Fruit fly (Drosophila melanogaster) whole organism, embryonic: ENCODE data around the gene CG5810.

Experiments
- CG10267 ChIP-seq: fragments of 200-800 bp; sonication (Bioruptor generic); optimal IDR thresholded peaks from 2 replicates; lab custom pipeline; 2018; ENCODE audit warnings: missing biosample characterization, mild to moderate bottlenecking, missing genetic modification characterization, moderate library complexity
- CG11247 ChIP-seq: fragments of 200-800 bp; sonication (Bioruptor generic); IDR thresholded peaks from 2 replicates; pipeline ENCODE4 v1.3.6; 2022; ENCODE audit warnings: missing biosample characterization, missing genetic modification characterization
- CG12299 ChIP-seq: fragments of 200-800 bp; sonication (Bioruptor generic); optimal IDR thresholded peaks from 2 replicates; lab custom pipeline; 2018; ENCODE audit warnings: missing biosample characterization, mild to moderate bottlenecking, missing genetic modification characterization
- CG1233 ChIP-seq: fragments of 200-800 bp; sonication (Bioruptor generic); optimal IDR thresholded peaks from 4 replicates; lab custom pipeline; 2018; ENCODE audit warnings: missing biosample characterization, mild to moderate bottlenecking, missing genetic modification characterization
- CG13424 ChIP-seq: fragments of 200-800 bp; sonication (Bioruptor generic); optimal IDR thresholded peaks from 2 replicates; lab custom pipeline; 2019; ENCODE audit warnings: missing biosample characterization, mild to moderate bottlenecking, missing genetic modification characterization, moderate library complexity
- CG14014 ChIP-seq: fragments of 200-800 bp; sonication (Bioruptor generic); IDR thresholded peaks from 2 replicates; pipeline ENCODE4 v1.3.6; 2022; ENCODE audit warnings: missing biosample characterization, missing genetic modification characterization
- CG14710 ChIP-seq: fragments of 200-800 bp; sonication (Bioruptor generic); optimal IDR thresholded peaks from 3 replicates; lab custom pipeline; 2019; ENCODE audit warnings: missing biosample characterization, mild to moderate bottlenecking, missing genetic modification characterization, moderate library complexity
- CG1529 ChIP-seq: fragments of 200-800 bp; sonication (Bioruptor generic); optimal IDR thresholded peaks from 3 replicates; lab custom pipeline; 2018; ENCODE audit warnings: missing biosample characterization, missing genetic modification characterization
- CG15479 ChIP-seq: fragments of 200-800 bp; sonication (Bioruptor generic); optimal IDR thresholded peaks from 3 replicates; lab custom pipeline; 2019; ENCODE audit warnings: missing biosample characterization, mild to moderate bottlenecking, missing genetic modification characterization, moderate library complexity
- CG17359 ChIP-seq: fragments of 200-800 bp; sonication (Bioruptor generic); optimal IDR thresholded peaks from 3 replicates; lab custom pipeline; 2018; ENCODE audit warnings: missing biosample characterization, mild to moderate bottlenecking, missing genetic modification characterization, moderate library complexity
- CG17912 ChIP-seq: fragments of 200-800 bp; sonication (Bioruptor generic); optimal IDR thresholded peaks from 2 replicates; lab custom pipeline; 2018; ENCODE audit warnings: missing biosample characterization, mild to moderate bottlenecking, missing genetic modification characterization
- CG2678 ChIP-seq: fragments of 200-800 bp; sonication (Bioruptor generic); optimal IDR thresholded peaks from 3 replicates; lab custom pipeline; 2019; ENCODE audit warnings: missing biosample characterization, mild to moderate bottlenecking, missing genetic modification characterization, moderate library complexity
- CG33557 ChIP-seq: fragments of 200-800 bp; sonication (Bioruptor generic); optimal IDR thresholded peaks from 2 replicates; lab custom pipeline; 2019; ENCODE audit warnings: missing biosample characterization, mild to moderate bottlenecking, missing genetic modification characterization, moderate library complexity
- CG34376 ChIP-seq: fragments of 200-800 bp; sonication (Bioruptor generic); optimal IDR thresholded peaks from 2 replicates; lab custom pipeline; 2018; ENCODE audit warnings: missing biosample characterization, mild to moderate bottlenecking, missing genetic modification characterization
- CG5245 ChIP-seq: fragments of 200-800 bp; sonication (Bioruptor generic); optimal IDR thresholded peaks from 3 replicates; lab custom pipeline; 2016; ENCODE audit warnings: missing biosample characterization, missing genetic modification characterization
- CG6854 ChIP-seq: fragments of 200-800 bp; sonication (Bioruptor generic); optimal IDR thresholded peaks from 3 replicates; lab custom pipeline; 2017; ENCODE audit warnings: missing biosample characterization, mild to moderate bottlenecking, missing genetic modification characterization
- CG8290 ChIP-seq, 3 experiments: fragments of 200-800 bp; sonication (Bioruptor generic); optimal IDR thresholded peaks; 2 replicates each; lab custom pipeline; 2016 to 2019; ENCODE audit warnings: missing biosample characterization in 3 of 3, missing genetic modification characterization in 3 of 3, mild to moderate bottlenecking in 2 of 3, moderate library complexity in 1 of 3
- CG8388 ChIP-seq: fragments of 200-800 bp; sonication (Bioruptor generic); optimal IDR thresholded peaks from 2 replicates; lab custom pipeline; 2019; ENCODE audit warnings: missing biosample characterization, mild to moderate bottlenecking, missing genetic modification characterization, moderate library complexity
- CG8944 ChIP-seq: fragments of 200-800 bp; sonication (Bioruptor generic); optimal IDR thresholded peaks from 3 replicates; lab custom pipeline; 2016; ENCODE audit warnings: missing biosample characterization, missing genetic modification characterization
- CrebB ChIP-seq: fragments of 200-800 bp; sonication (Bioruptor generic); optimal IDR thresholded peaks from 3 replicates; lab custom pipeline; 2018; ENCODE audit warnings: missing biosample characterization, mild to moderate bottlenecking, missing genetic modification characterization
- Dfd ChIP-seq, 2 experiments: fragments of >200 bp; optimal IDR thresholded peaks; 2 replicates each; lab custom pipeline; 2017; ENCODE audit warnings: missing biosample characterization in 2 of 2, missing genetic modification characterization in 2 of 2
- Fer1 ChIP-seq: fragments of 200-800 bp; sonication (Bioruptor generic); optimal IDR thresholded peaks from 2 replicates; lab custom pipeline; 2017; ENCODE audit warnings: missing biosample characterization, mild to moderate bottlenecking, missing genetic modification characterization
- Gsc ChIP-seq: fragments of 200-800 bp; sonication (Bioruptor generic); IDR thresholded peaks from 2 replicates; pipeline ENCODE4 v1.3.6; 2022; ENCODE audit warnings: missing biosample characterization, missing genetic modification characterization
- HLH4C ChIP-seq: fragments of 200-800 bp; sonication (Bioruptor generic); IDR thresholded peaks from 3 replicates; pipeline ENCODE4 v1.3.6; 2022; ENCODE audit warnings: missing biosample characterization, missing genetic modification characterization; ENCODE audit not compliant: partially characterized antibody
- HLHmδ ChIP-seq: fragments of 200-800 bp; sonication (Bioruptor generic); optimal IDR thresholded peaks from 2 replicates; lab custom pipeline; 2018; ENCODE audit warnings: missing biosample characterization, mild to moderate bottlenecking, missing genetic modification characterization, moderate library complexity
- Hsf ChIP-seq: fragments of 200-800 bp; sonication (Bioruptor generic); optimal IDR thresholded peaks from 3 replicates; lab custom pipeline; 2016; ENCODE audit warnings: missing biosample characterization, missing genetic modification characterization
- Nf-YB ChIP-seq: fragments of 200-800 bp; sonication (Bioruptor generic); optimal IDR thresholded peaks from 3 replicates; lab custom pipeline; 2019; ENCODE audit warnings: missing biosample characterization, mild to moderate bottlenecking, missing genetic modification characterization, moderate library complexity
- Spps ChIP-seq: fragments of 200-800 bp; sonication (Bioruptor generic); optimal IDR thresholded peaks from 2 replicates; lab custom pipeline; 2018; ENCODE audit warnings: missing biosample characterization, mild to moderate bottlenecking, missing genetic modification characterization
- Tbp ChIP-seq: fragments of >200 bp; optimal IDR thresholded peaks from 2 replicates; lab custom pipeline; 2018; ENCODE audit warnings: missing biosample characterization, missing genetic modification characterization
- Trl ChIP-seq, 3 experiments: fragments of >200 bp in 2 of 3; fragments of 200-800 bp in 1 of 3; sonication (Bioruptor generic) in 1 of 3; optimal IDR thresholded peaks; 2 replicates in 1 of 3; 3 replicates in 2 of 3; lab custom pipeline; 2016 to 2017; ENCODE audit warnings: missing biosample characterization in 1 of 3, missing genetic modification characterization in 1 of 3
- amos ChIP-seq: fragments of 200-800 bp; sonication (Bioruptor generic); IDR thresholded peaks from 2 replicates; pipeline ENCODE4 v1.3.6; 2022; ENCODE audit warnings: missing biosample characterization, missing genetic modification characterization; ENCODE audit not compliant: partially characterized antibody
- bowl ChIP-seq: fragments of 200-800 bp; sonication (Bioruptor generic); IDR thresholded peaks from 2 replicates; pipeline ENCODE4 v1.3.6; 2022; ENCODE audit warnings: missing biosample characterization, missing genetic modification characterization
- danr ChIP-seq: fragments of 200-800 bp; sonication (Bioruptor generic); IDR thresholded peaks from 2 replicates; pipeline ENCODE4 v1.3.6; 2022; ENCODE audit warnings: missing biosample characterization, missing genetic modification characterization
- gcm ChIP-seq: fragments of 200-800 bp; sonication (Bioruptor generic); optimal IDR thresholded peaks from 2 replicates; lab custom pipeline; 2019; ENCODE audit warnings: missing biosample characterization, mild to moderate bottlenecking, missing genetic modification characterization, moderate library complexity
- grn ChIP-seq: fragments of 200-800 bp; sonication (Bioruptor generic); optimal IDR thresholded peaks from 3 replicates; lab custom pipeline; 2017; ENCODE audit warnings: missing biosample characterization, missing genetic modification characterization
- gsb-n ChIP-seq: fragments of 200-800 bp; sonication (Bioruptor generic); optimal IDR thresholded peaks from 3 replicates; lab custom pipeline; 2018; ENCODE audit warnings: missing biosample characterization, mild to moderate bottlenecking, missing genetic modification characterization
- mam ChIP-seq: fragments of 200-800 bp; sonication (Bioruptor generic); optimal IDR thresholded peaks from 3 replicates; lab custom pipeline; 2016; ENCODE audit warnings: missing biosample characterization, missing genetic modification characterization
- odd ChIP-seq: fragments of 200-800 bp; sonication (Bioruptor generic); optimal IDR thresholded peaks from 2 replicates; lab custom pipeline; 2017; ENCODE audit warnings: missing biosample characterization, mild to moderate bottlenecking, missing genetic modification characterization
- onecut ChIP-seq: fragments of 200-800 bp; sonication (Bioruptor generic); IDR thresholded peaks from 2 replicates; pipeline ENCODE4 v1.3.6; 2022; ENCODE audit warnings: missing biosample characterization, missing genetic modification characterization
- pfk ChIP-seq: fragments of 200-800 bp; sonication (Bioruptor generic); optimal IDR thresholded peaks from 2 replicates; lab custom pipeline; 2018; ENCODE audit warnings: missing biosample characterization, mild to moderate bottlenecking, missing genetic modification characterization, moderate library complexity
- rib ChIP-seq: fragments of 200-800 bp; sonication (Bioruptor generic); IDR thresholded peaks from 2 replicates; pipeline ENCODE4 v1.3.6; 2022; ENCODE audit warnings: missing biosample characterization, missing genetic modification characterization
- salm ChIP-seq: fragments of 200-800 bp; sonication (Bioruptor generic); optimal IDR thresholded peaks from 2 replicates; lab custom pipeline; 2018; ENCODE audit warnings: missing biosample characterization, mild to moderate bottlenecking, missing genetic modification characterization
- shn ChIP-seq: fragments of 200-800 bp; sonication (Bioruptor generic); optimal IDR thresholded peaks from 3 replicates; lab custom pipeline; 2016; ENCODE audit warnings: missing biosample characterization, missing genetic modification characterization
- slp2 ChIP-seq: fragments of 200-800 bp; sonication (Bioruptor generic); optimal IDR thresholded peaks from 2 replicates; lab custom pipeline; 2016; ENCODE audit warnings: missing biosample characterization, missing genetic modification characterization
- so ChIP-seq: fragments of 200-800 bp; sonication (Bioruptor generic); IDR thresholded peaks from 3 replicates; pipeline ENCODE4 v1.3.6; 2022; ENCODE audit warnings: missing biosample characterization, missing genetic modification characterization
- wek ChIP-seq: fragments of 200-800 bp; sonication (Bioruptor generic); optimal IDR thresholded peaks from 3 replicates; lab custom pipeline; 2018; ENCODE audit warnings: missing biosample characterization, mild to moderate bottlenecking, missing genetic modification characterization, moderate library complexity
- zf30C ChIP-seq: fragments of 200-800 bp; sonication (Bioruptor generic); optimal IDR thresholded peaks from 3 replicates; lab custom pipeline; 2018; ENCODE audit warnings: missing biosample characterization, mild to moderate bottlenecking, missing genetic modification characterization

Gene CG5810

DNA sequence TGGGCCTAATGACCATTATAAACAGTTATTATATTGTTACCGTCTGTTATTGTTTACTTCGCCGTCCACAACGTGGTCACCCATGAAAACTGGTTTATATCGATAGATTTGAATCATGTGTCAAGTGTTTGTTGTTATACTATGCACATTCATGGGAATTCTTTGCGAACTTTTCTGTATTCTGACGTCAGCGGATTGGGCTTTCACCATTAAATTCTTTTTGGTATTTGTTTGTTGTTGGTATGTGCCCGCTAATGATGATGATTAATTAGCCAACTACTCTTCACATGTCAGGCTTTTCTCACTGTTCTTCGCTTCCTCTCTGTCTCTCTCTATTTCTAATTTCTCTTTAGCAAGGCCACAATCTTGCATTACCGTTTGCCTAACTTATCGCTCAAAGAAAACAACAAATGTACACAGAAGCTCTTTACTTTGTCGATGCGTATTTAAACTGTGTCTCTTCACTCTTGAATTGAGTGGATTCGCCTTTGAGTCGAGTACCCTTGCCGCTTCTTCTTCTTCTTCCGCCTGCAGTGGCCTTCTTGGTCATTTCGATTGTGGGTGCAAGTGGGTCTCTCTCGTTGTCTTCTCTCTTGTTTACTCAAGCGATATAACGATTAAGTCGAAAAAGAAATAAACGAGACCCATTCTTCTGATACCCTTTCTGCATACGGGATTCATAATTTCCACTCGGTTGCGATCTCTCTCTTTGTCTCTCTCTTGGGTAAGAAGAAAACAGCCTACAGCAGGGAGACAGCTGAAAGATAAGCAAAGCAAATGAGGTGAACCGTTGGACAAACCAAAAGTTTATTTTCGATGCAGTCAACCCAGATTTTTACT, 40.3 kb downstream of the CG5810 start (continued):
- TF ChIP-seq CG8944 = no peak
- TF ChIP-seq HLH4C (GFP tag; lab: Robert Waterston, UW) = no peak
- peak; percentile 69 for TF ChIP-seq Fer1 (GFP tag; lab: Kevin White, UChicago)
- peak; percentile 88 for TF ChIP-seq gcm
- no peak for TF ChIP-seq rib
- TF ChIP-seq CG6854 (GFP tag; lab: Kevin White, UChicago) = peak; percentile 58
- TF ChIP-seq danr (GFP tag; lab: Robert Waterston, UW) = peak; percentile 10; the same call in 1 of the 2 replicates
- TF ChIP-seq CG8388 (GFP tag; lab: Kevin White, UChicago) = peak; percentile 40
- peak; percentile 27 for TF ChIP-seq Nf-YB (GFP tag; lab: Kevin White, UChicago)
- TF ChIP-seq CG2678 (tag; lab: Kevin White, UChicago) = peak; percentile 1
- TF ChIP-seq CG1233 (GFP tag; lab: Kevin White, UChicago) = peak; percentile 63
- TF ChIP-seq onecut (GFP tag; lab: Robert Waterston, UW) = peak; percentile 52
- TF ChIP-seq gsb-n (tag; lab: Kevin White, UChicago) = peak; percentile 65
- TF ChIP-seq CG5245 (GFP tag; lab: Kevin White, UChicago) = no peak
- peak; percentile 49; the same call in 2 of the 3 replicates for TF ChIP-seq so (GFP tag; lab: Robert Waterston, UW)
- TF ChIP-seq Gsc (GFP tag; lab: Robert Waterston, UW) = no peak
- TF ChIP-seq bowl (GFP tag; lab: Robert Waterston, UW) = no peak
- peak; percentile 75; the same call in 1 of the 2 replicates for TF ChIP-seq CG14014 (GFP tag; lab: Robert Waterston, UW)
- peak; percentile 84 for TF ChIP-seq odd
- TF ChIP-seq salm (tag; lab: Kevin White, UChicago) = peak; percentile 82
- no peak for TF ChIP-seq CG10267
- TF ChIP-seq zf30C (GFP tag; lab: Kevin White, UChicago) = no peak
- peak; percentile 74 for TF ChIP-seq CG34376
- peak; percentile 36 to 82 for TF ChIP-seq Trl (optimal IDR thresholded peaks at IDR 0.05; lab: Kevin White, UChicago)
- TF ChIP-seq Trl (GFP tag; optimal IDR thresholded peaks at IDR 0.05; lab: Kevin White, UChicago) = no peak
- TF ChIP-seq CG11247 (GFP tag; lab: Robert Waterston, UW) = peak; percentile 22; the same call in 1 of the 2 replicates
- no peak for TF ChIP-seq mam (GFP tag; lab: Kevin White, UChicago)
- peak; percentile 96 for TF ChIP-seq HLHmδ (GFP tag; lab: Kevin White, UChicago)
- TF ChIP-seq pfk (GFP tag; lab: Kevin White, UChicago) = peak; percentile 86
- peak; percentile 25 for TF ChIP-seq grn (GFP tag; lab: Kevin White, UChicago)
- no peak for TF ChIP-seq Dfd (GFP tag; optimal IDR thresholded peaks at IDR 0.05; lab: Kevin White, UChicago)
- peak; percentile 12; the same call in 1 of the 2 replicates for TF ChIP-seq amos
- no peak for TF ChIP-seq shn
- peak; percentile 97 for TF ChIP-seq wek (GFP tag; lab: Kevin White, UChicago)
- TF ChIP-seq Spps (tag; lab: Kevin White, UChicago) = peak; percentile 66
- TF ChIP-seq CG15479 = peak; percentile 2
- no peak for TF ChIP-seq CG8290 (GFP tag; optimal IDR thresholded peaks at IDR 0.05; lab: Kevin White, UChicago)
- peak in 1 of 2 experiments; percentile 97 for TF ChIP-seq CG8290 (tag; optimal IDR thresholded peaks at IDR 0.05; lab: Kevin White, UChicago)
- TF ChIP-seq CG1529 (GFP tag; lab: Kevin White, UChicago) = peak; percentile 42
- TF ChIP-seq CG14710 (tag; lab: Kevin White, UChicago) = peak; percentile 44
- TF ChIP-seq CG13424 (tag; lab: Kevin White, UChicago) = peak; percentile 65
- TF ChIP-seq CG17359 (tag; lab: Kevin White, UChicago) = peak; percentile 76
- TF ChIP-seq CG33557 (GFP tag; lab: Kevin White, UChicago) = peak; percentile 95
- TF ChIP-seq slp2 = no peak
- TF ChIP-seq CrebB (tag; lab: Kevin White, UChicago) = peak; percentile 90
- peak; percentile 97 for TF ChIP-seq CG17912
- TF ChIP-seq CG12299 = peak; percentile 94
- no peak for TF ChIP-seq Hsf (GFP tag; lab: Kevin White, UChicago)
- TF ChIP-seq Tbp (GFP tag; lab: Kevin White, UChicago) = no peak
